Worm (Caenorhabditis elegans) whole organism, young adult: ENCODE data around the gene R04D3.3.
A peak's percentile ranks its signal among the peaks of the same experiment; 100 is the strongest.

Experiments used
- B0035.1 ChIP-seq: sonication (generic microtip); optimal IDR thresholded peaks from 2 replicates; lab custom pipeline; 2016; ENCODE audit warnings: missing genetic modification characterization, mild to moderate bottlenecking, missing compliant biosample characterization, missing genotype, missing genetic modification reagents
- B0261.1 ChIP-seq: sonication (generic microtip); optimal IDR thresholded peaks from 2 replicates; lab custom pipeline; 2016; ENCODE audit warnings: mild to moderate bottlenecking, missing genetic modification characterization, moderate library complexity, missing compliant biosample characterization
- B0336.3 ChIP-seq: fragments of 200-800 bp; sonication (Bioruptor generic); IDR thresholded peaks from 2 replicates; pipeline ENCODE4 v1.3.6; 2022; ENCODE audit warnings: missing genetic modification characterization, missing compliant biosample characterization
- F22D6.2 ChIP-seq: sonication (generic microtip); optimal IDR thresholded peaks from 2 replicates; lab custom pipeline; 2016; ENCODE audit warnings: mild to moderate bottlenecking, missing genetic modification characterization, missing compliant biosample characterization
- F39B2.1 ChIP-seq: fragments of 200-800 bp; sonication (Bioruptor generic); IDR thresholded peaks from 2 replicates; pipeline ENCODE4 v1.3.6; 2022; ENCODE audit warnings: missing genetic modification reagents, missing genetic modification characterization, missing compliant biosample characterization
- F55B11.4 ChIP-seq: sonication (generic microtip); optimal IDR thresholded peaks from 2 replicates; lab custom pipeline; 2016; ENCODE audit warnings: missing compliant biosample characterization, missing genetic modification characterization, borderline replicate concordance; ENCODE audit not compliant: insufficient read depth
- F57A8.1 ChIP-seq: fragments of 200-800 bp; sonication (Bioruptor generic); optimal IDR thresholded peaks from 2 replicates; lab custom pipeline; 2018; ENCODE audit warnings: mild to moderate bottlenecking, missing genetic modification characterization, moderate library complexity, missing compliant biosample characterization
- F57C9.4 ChIP-seq: sonication (generic microtip); optimal IDR thresholded peaks from 2 replicates; lab custom pipeline; 2017; ENCODE audit warnings: mild to moderate bottlenecking, missing genetic modification characterization, missing compliant biosample characterization
- Y79H2A.3 ChIP-seq: fragments of 200-800 bp; sonication (Bioruptor generic); conservative IDR thresholded peaks from 2 replicates; pipeline ENCODE4 v1.3.6; 2022; ENCODE audit warnings: missing genetic modification reagents, missing genetic modification characterization, missing compliant biosample characterization
- ZK185.1 ChIP-seq: sonication (generic microtip); optimal IDR thresholded peaks from 2 replicates; lab custom pipeline; 2016; ENCODE audit warnings: mild to moderate bottlenecking, missing genetic modification characterization, missing compliant biosample characterization; ENCODE audit not compliant: poor library complexity, severe bottlenecking
- ama-1 ChIP-seq, 3 experiments: fragments of 150-350 bp in 1 of 3; sonication (generic microtip) in 2 of 3; optimal IDR thresholded peaks; 2 replicates each; lab custom pipeline; 2014 to 2018; ENCODE audit warnings: missing biosample characterization in 2 of 3, missing genetic modification characterization in 2 of 3, missing genetic modification reagents in 2 of 3
- atf-7 ChIP-seq: sonication (generic microtip); optimal IDR thresholded peaks from 2 replicates; lab custom pipeline; 2017; ENCODE audit warnings: mild to moderate bottlenecking, missing genetic modification characterization, missing compliant biosample characterization
- attf-6 ChIP-seq: fragments of 200-800 bp; sonication (Bioruptor generic); IDR thresholded peaks from 2 replicates; pipeline ENCODE4 v1.3.6; 2022; ENCODE audit warnings: missing genetic modification reagents, missing genetic modification characterization, missing compliant biosample characterization
- bed-2 ChIP-seq: fragments of 200-800 bp; sonication (Bioruptor generic); IDR thresholded peaks from 2 replicates; pipeline ENCODE4 v1.3.6; 2022; ENCODE audit warnings: missing genetic modification reagents, missing genetic modification characterization, missing compliant biosample characterization
- ccch-3 ChIP-seq: fragments of 200-800 bp; sonication (Bioruptor generic); optimal IDR thresholded peaks from 2 replicates; lab custom pipeline; 2018; ENCODE audit warnings: mild to moderate bottlenecking, missing genetic modification characterization, missing compliant biosample characterization
- ceh-27 ChIP-seq: fragments of 200-800 bp; sonication (Bioruptor generic); optimal IDR thresholded peaks from 2 replicates; lab custom pipeline; 2018; ENCODE audit warnings: mild to moderate bottlenecking, missing genetic modification characterization, moderate library complexity, missing compliant biosample characterization
- ceh-58 ChIP-seq: fragments of 200-800 bp; sonication (Bioruptor generic); IDR thresholded peaks from 2 replicates; pipeline ENCODE4 v1.3.6; 2022; ENCODE audit warnings: missing genetic modification characterization, missing compliant biosample characterization
- ceh-79 ChIP-seq: sonication (generic microtip); optimal IDR thresholded peaks from 2 replicates; lab custom pipeline; 2017; ENCODE audit warnings: mild to moderate bottlenecking, missing genetic modification characterization, missing compliant biosample characterization
- chd-7 ChIP-seq: sonication (generic microtip); optimal IDR thresholded peaks from 2 replicates; lab custom pipeline; 2016; ENCODE audit warnings: mild to moderate bottlenecking, missing genetic modification characterization, moderate library complexity, missing compliant biosample characterization
- dpff-1 ChIP-seq: sonication (generic microtip); optimal IDR thresholded peaks from 2 replicates; lab custom pipeline; 2017; ENCODE audit warnings: mild to moderate bottlenecking, missing genetic modification characterization, missing compliant biosample characterization
- him-1 ChIP-seq: sonication (generic microtip); optimal IDR thresholded peaks from 2 replicates; lab custom pipeline; 2016; ENCODE audit warnings: missing genotype, missing genetic modification reagents, missing genetic modification characterization, missing compliant biosample characterization
- hlh-12 ChIP-seq: sonication (generic microtip); optimal IDR thresholded peaks from 2 replicates; lab custom pipeline; 2016; ENCODE audit warnings: missing genetic modification characterization, missing compliant biosample characterization
- hmg-1.2 ChIP-seq: fragments of 200-800 bp; sonication (Bioruptor generic); IDR thresholded peaks from 2 replicates; pipeline ENCODE4 v1.3.6; 2022; ENCODE audit warnings: missing genetic modification reagents, missing genetic modification characterization, missing compliant biosample characterization
- hrde-1 ChIP-seq: sonication (generic microtip); optimal IDR thresholded peaks from 2 replicates; lab custom pipeline; 2016; ENCODE audit warnings: missing genetic modification characterization, mild to moderate bottlenecking, missing compliant biosample characterization, moderate library complexity, missing genotype, missing genetic modification reagents, borderline replicate concordance
- hsf-1 ChIP-seq: fragments of 200-800 bp; sonication (Bioruptor generic); IDR thresholded peaks from 2 replicates; pipeline ENCODE4 v1.3.6; 2022; ENCODE audit warnings: missing genetic modification reagents, missing genetic modification characterization, missing compliant biosample characterization
- lin-35 ChIP-seq, 3 experiments: fragments of 150-350 bp in 2 of 3; sonication (generic microtip) in 1 of 3; optimal IDR thresholded peaks; 2 replicates each; lab custom pipeline; 2014 to 2018; ENCODE audit warnings: missing biosample characterization in 3 of 3, missing genetic modification characterization in 3 of 3, missing genetic modification reagents in 3 of 3
- lir-1 ChIP-seq: fragments of 200-800 bp; sonication (Bioruptor generic); conservative IDR thresholded peaks from 2 replicates; pipeline ENCODE4 v1.3.6; 2022; ENCODE audit warnings: missing genetic modification reagents, missing genetic modification characterization, missing compliant biosample characterization
- lsy-27 ChIP-seq: sonication (generic microtip); optimal IDR thresholded peaks from 2 replicates; lab custom pipeline; 2017; ENCODE audit warnings: missing genetic modification characterization, mild to moderate bottlenecking, missing compliant biosample characterization, antibody characterized with exemption, missing genotype, borderline replicate concordance; ENCODE audit not compliant: insufficient read depth
- madf-3 ChIP-seq: fragments of 200-800 bp; sonication (Bioruptor generic); IDR thresholded peaks from 2 replicates; pipeline ENCODE4 v1.3.6; 2022; ENCODE audit warnings: missing genetic modification reagents, missing genetic modification characterization, missing compliant biosample characterization
- mel-28 ChIP-seq: sonication (generic microtip); optimal IDR thresholded peaks from 2 replicates; lab custom pipeline; 2016; ENCODE audit warnings: borderline replicate concordance, mild to moderate bottlenecking, missing genetic modification characterization, missing compliant biosample characterization
- mes-4 ChIP-seq: sonication (generic microtip); optimal IDR thresholded peaks from 2 replicates; lab custom pipeline; 2016; ENCODE audit warnings: missing genotype, missing genetic modification characterization, missing compliant biosample characterization
- nfya-1 ChIP-seq: sonication (generic microtip); optimal IDR thresholded peaks from 2 replicates; lab custom pipeline; 2017; ENCODE audit warnings: antibody characterized with exemption, missing compliant biosample characterization, missing genetic modification characterization, borderline replicate concordance; ENCODE audit not compliant: insufficient read depth
- nhr-179 ChIP-seq: sonication (generic microtip); optimal IDR thresholded peaks from 2 replicates; lab custom pipeline; 2016; ENCODE audit warnings: mild to moderate bottlenecking, missing genetic modification characterization, missing compliant biosample characterization
- nhr-80 ChIP-seq: sonication (generic microtip); optimal IDR thresholded peaks from 2 replicates; lab custom pipeline; 2016; ENCODE audit warnings: missing genetic modification characterization, missing compliant biosample characterization
- pha-4 ChIP-seq: fragments of 150-350 bp; sonication (generic microtip); optimal IDR thresholded peaks from 2 replicates; lab custom pipeline; 2014; ENCODE audit warnings: missing biosample characterization, missing genetic modification reagents, missing genetic modification characterization
- rec-8 ChIP-seq, 2 experiments: sonication (generic microtip); optimal IDR thresholded peaks; 2 replicates each; lab custom pipeline; 2016; ENCODE audit warnings: mild to moderate bottlenecking in 2 of 2, missing genetic modification characterization in 2 of 2, missing genetic modification reagents in 2 of 2, missing genotype in 2 of 2, missing biosample characterization in 1 of 2, missing compliant biosample characterization in 1 of 2, moderate library complexity in 1 of 2
- repo-1 ChIP-seq: sonication (generic microtip); optimal IDR thresholded peaks from 2 replicates; lab custom pipeline; 2017; ENCODE audit warnings: mild to moderate bottlenecking, missing genetic modification characterization, missing compliant biosample characterization
- snpc-1.1 ChIP-seq: sonication (generic microtip); optimal IDR thresholded peaks from 2 replicates; lab custom pipeline; 2017; ENCODE audit warnings: missing genetic modification characterization, mild to moderate bottlenecking, missing compliant biosample characterization, antibody characterized with exemption, moderate library complexity, missing genotype, missing genetic modification reagents; ENCODE audit not compliant: insufficient read depth
- sptf-2 ChIP-seq: fragments of 200-800 bp; sonication (Bioruptor generic); optimal IDR thresholded peaks from 2 replicates; lab custom pipeline; 2018; ENCODE audit warnings: mild to moderate bottlenecking, missing genetic modification characterization, missing compliant biosample characterization
- tbp1 ChIP-seq: fragments of 200-800 bp; sonication (Bioruptor generic); optimal IDR thresholded peaks from 2 replicates; lab custom pipeline; 2018; ENCODE audit warnings: mild to moderate bottlenecking, missing genetic modification characterization, missing compliant biosample characterization
- tbx-9 ChIP-seq: sonication (generic microtip); optimal IDR thresholded peaks from 2 replicates; lab custom pipeline; 2016; ENCODE audit warnings: borderline replicate concordance, missing genetic modification characterization, inconsistent platforms, missing compliant biosample characterization
- unc-62 ChIP-seq: fragments of 150-350 bp; optimal IDR thresholded peaks from 2 replicates; lab custom pipeline; 2014; ENCODE audit warnings: missing biosample characterization, missing genetic modification reagents, missing genetic modification characterization
- xnd-1 ChIP-seq: sonication (generic microtip); optimal IDR thresholded peaks from 2 replicates; lab custom pipeline; 2016; ENCODE audit warnings: missing genotype, missing genetic modification reagents, missing genetic modification characterization, missing compliant biosample characterization
- zim-3 ChIP-seq: sonication (generic microtip); optimal IDR thresholded peaks from 2 replicates; lab custom pipeline; 2017; ENCODE audit warnings: mild to moderate bottlenecking, missing genetic modification characterization, moderate library complexity, missing compliant biosample characterization
- ztf-18 ChIP-seq: sonication (generic microtip); optimal IDR thresholded peaks from 2 replicates; lab custom pipeline; 2016; ENCODE audit warnings: missing genotype, mild to moderate bottlenecking, missing genetic modification characterization, missing compliant biosample characterization
- ztf-22 ChIP-seq: fragments of 200-800 bp; sonication (Bioruptor generic); optimal IDR thresholded peaks from 2 replicates; lab custom pipeline; 2018; ENCODE audit warnings: mild to moderate bottlenecking, missing genetic modification characterization, moderate library complexity, missing compliant biosample characterization
- ztf-28 ChIP-seq: fragments of 200-800 bp; sonication (Bioruptor generic); IDR thresholded peaks from 2 replicates; pipeline ENCODE4 v1.3.6; 2022; ENCODE audit warnings: missing genetic modification reagents, missing genetic modification characterization, missing compliant biosample characterization
- ztf-3 ChIP-seq: fragments of 200-800 bp; sonication (Bioruptor generic); optimal IDR thresholded peaks from 2 replicates; lab custom pipeline; 2018; ENCODE audit warnings: mild to moderate bottlenecking, missing genetic modification characterization, missing compliant biosample characterization

Gene R04D3.3

ce11 chrX:13328868-13329267, 38.4 kb upstream of the R04D3.3 start (continued):
- TF ChIP-seq F57A8.1 (no peak), hrde-1 (tag; lab: Kevin White, UChicago) (no peak), lsy-27 (tag; lab: Kevin White, UChicago) (no peak), snpc-1.1 (no peak), bed-2 (GFP tag; lab: Robert Waterston, UW) (no peak), ztf-22 (GFP tag; lab: Kevin White, UChicago) (no peak), tbx-9 (tag; lab: Kevin White, UChicago) (no peak), rec-8 (tag; optimal IDR thresholded peaks at IDR 0.05; lab: Kevin White, UChicago) (no peak), ZK185.1 (peak; percentile 44), madf-3 (GFP tag; lab: Robert Waterston, UW) (no peak), hlh-12 (no peak), B0336.3 (GFP tag; lab: Robert Waterston, UW) (no peak), mes-4 (tag; lab: Kevin White, UChicago) (no peak), ceh-79 (tag; lab: Kevin White, UChicago) (no peak), ceh-58 (GFP tag; lab: Robert Waterston, UW) (no peak), hsf-1 (no peak), F22D6.2 (tag; lab: Kevin White, UChicago) (no peak), ccch-3 (no peak), ztf-18 (tag; lab: Kevin White, UChicago) (no peak), sptf-2 (GFP tag; lab: Kevin White, UChicago) (no peak), chd-7 (tag; lab: Kevin White, UChicago) (no peak), xnd-1 (tag; lab: Kevin White, UChicago) (no peak), ztf-28 (GFP tag; lab: Robert Waterston, UW) (no peak), ama-1 (optimal IDR thresholded peaks at IDR 0.05; lab: Kevin White, UChicago) (no peak), ama-1 (GFP tag; optimal IDR thresholded peaks at IDR 0.05; lab: Kevin White, UChicago) (no peak), lir-1 (GFP tag; lab: Robert Waterston, UW) (no peak), lin-35 (GFP tag; optimal IDR thresholded peaks at IDR 0.05; lab: Kevin White, UChicago) (no peak), nhr-80 (peak; percentile 63), mel-28 (tag; lab: Kevin White, UChicago) (no peak), Y79H2A.3 (GFP tag; lab: Robert Waterston, UW) (no peak), F55B11.4 (tag; lab: Kevin White, UChicago) (no peak), repo-1 (tag; lab: Kevin White, UChicago) (no peak), him-1 (tag; lab: Kevin White, UChicago) (no peak), pha-4 (no peak), attf-6 (GFP tag; lab: Robert Waterston, UW) (no peak), nhr-179 (tag; lab: Kevin White, UChicago) (no peak), ceh-27 (GFP tag; lab: Kevin White, UChicago) (peak; percentile 14), F39B2.1 (GFP tag; lab: Robert Waterston, UW) (no peak), tbp1 (GFP tag; lab: Kevin White, UChicago) (peak; percentile 37), B0035.1 (tag; lab: Kevin White, UChicago) (no peak), dpff-1 (tag; lab: Kevin White, UChicago) (no peak), nfya-1 (tag; lab: Kevin White, UChicago) (no peak), F57C9.4 (tag; lab: Kevin White, UChicago) (no peak), B0261.1 (tag; lab: Kevin White, UChicago) (no peak), zim-3 (tag; lab: Kevin White, UChicago) (no peak), atf-7 (tag; lab: Kevin White, UChicago) (peak; percentile 25), hmg-1.2 (GFP tag; lab: Robert Waterston, UW) (peak; percentile 67), ztf-3 (GFP tag; lab: Kevin White, UChicago) (no peak), unc-62 (GFP tag; lab: Kevin White, UChicago) (peak; percentile 36)
